Worm (Caenorhabditis elegans) whole organism, L2 larva: ENCODE results near the gene tag-290.

Source experiments
- R02D3.7 ChIP-seq: fragments of 150-350 bp; optimal IDR thresholded peaks from 2 replicates; lab custom pipeline; 2014; ENCODE audit warnings: missing biosample characterization, missing genetic modification characterization
- aly-2 ChIP-seq: fragments of 150-350 bp; optimal IDR thresholded peaks from 2 replicates; lab custom pipeline; 2014; ENCODE audit warnings: missing biosample characterization, missing genetic modification characterization
- ceh-16 ChIP-seq: fragments of 150-350 bp; optimal IDR thresholded peaks from 2 replicates; lab custom pipeline; 2014; ENCODE audit warnings: missing biosample characterization, missing genetic modification characterization
- egl-27 ChIP-seq: sonication (generic microtip); optimal IDR thresholded peaks from 3 replicates; lab custom pipeline; 2017; ENCODE audit warnings: missing biosample characterization, missing genetic modification reagents, missing genetic modification characterization
- elt-1 ChIP-seq: fragments of 150-350 bp; optimal IDR thresholded peaks from 2 replicates; lab custom pipeline; 2014; ENCODE audit warnings: missing biosample characterization, missing genetic modification characterization
- lin-13 ChIP-seq: fragments of 150-350 bp; optimal IDR thresholded peaks from 2 replicates; lab custom pipeline; 2014; ENCODE audit warnings: missing biosample characterization, missing genetic modification reagents, missing genetic modification characterization
- lsy-2 ChIP-seq, 2 experiments: fragments of 150-350 bp in 1 of 2; sonication (generic microtip) in 1 of 2; optimal IDR thresholded peaks; 2 replicates each; lab custom pipeline; 2014 to 2017; ENCODE audit warnings: missing biosample characterization in 2 of 2, missing genetic modification characterization in 2 of 2
- nhr-25 ChIP-seq: fragments of 150-350 bp; sonication (generic microtip); optimal IDR thresholded peaks from 3 replicates; lab custom pipeline; 2014; ENCODE audit warnings: missing biosample characterization, missing genetic modification characterization

- TF ChIP-seq nhr-25 (no peak), ceh-16 (tag; lab: Kevin White, UChicago) (no peak), aly-2 (tag; lab: Kevin White, UChicago) (no peak), egl-27 (tag; lab: Kevin White, UChicago) (no peak), lsy-2 (tag; optimal IDR thresholded peaks at IDR 0.05; lab: Kevin White, UChicago) (no peak), lin-13 (no peak), R02D3.7 (tag; lab: Kevin White, UChicago) (no peak), elt-1 (tag; lab: Kevin White, UChicago) (no peak)
These were observed 8.6 kb upstream of the tag-290 start, which contains the start of gene dhs-20 for ce11 chrV:11604484-11604883.
